Worm (Caenorhabditis elegans): ENCODE data around the gene nspc-12.

nspc-12 gene

DNA sequence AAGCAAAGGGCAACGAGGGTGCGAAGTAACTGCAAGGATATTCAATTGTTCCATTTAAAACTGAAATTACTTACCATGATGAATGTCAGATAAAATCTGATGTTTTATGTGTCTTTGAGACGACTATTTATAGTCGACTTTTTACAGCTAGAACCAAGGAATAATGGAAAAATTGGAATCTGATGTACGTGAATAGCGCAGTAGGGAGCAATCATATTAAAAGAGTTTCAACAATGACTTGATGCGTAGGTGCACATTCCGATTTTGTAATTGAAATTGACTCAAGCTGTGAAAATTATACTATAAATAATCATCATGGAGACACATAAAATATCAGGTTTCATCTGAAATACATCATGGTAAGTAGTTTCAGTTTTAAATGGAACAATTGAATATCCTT lies 13.2 kb downstream of the nspc-12 start, which contains the start of the genes nspc-9 and nspc-10:
nspc-9 (minus strand) TSS at position 101 of the 400 bp plus-strand sequence.
nspc-10 (plus strand) TSS at position 331 of the 400 bp plus-strand sequence.
- TF ChIP-seq tab-1 (GFP tag; IDR thresholded peaks at IDR 0.05) (no peak), T22C8.4 (GFP tag; IDR thresholded peaks at IDR 0.05) (no peak), med-1 (GFP tag; optimal IDR thresholded peaks at IDR 0.05; ENCODE audit: insufficient read depth) (no peak), ref-1 (GFP tag; conservative IDR thresholded peaks at IDR 0.05) (no peak), klf-2 (GFP tag; conservative IDR thresholded peaks at IDR 0.05) (no peak), ztf-29 (GFP tag; IDR thresholded peaks at IDR 0.05) (no peak), ztf-23 (GFP tag; IDR thresholded peaks at IDR 0.05) (no peak), cog-1 (tag; optimal IDR thresholded peaks at IDR 0.05) (no peak), flt-1 (GFP tag; IDR thresholded peaks at IDR 0.05) (no peak)

DNA sequence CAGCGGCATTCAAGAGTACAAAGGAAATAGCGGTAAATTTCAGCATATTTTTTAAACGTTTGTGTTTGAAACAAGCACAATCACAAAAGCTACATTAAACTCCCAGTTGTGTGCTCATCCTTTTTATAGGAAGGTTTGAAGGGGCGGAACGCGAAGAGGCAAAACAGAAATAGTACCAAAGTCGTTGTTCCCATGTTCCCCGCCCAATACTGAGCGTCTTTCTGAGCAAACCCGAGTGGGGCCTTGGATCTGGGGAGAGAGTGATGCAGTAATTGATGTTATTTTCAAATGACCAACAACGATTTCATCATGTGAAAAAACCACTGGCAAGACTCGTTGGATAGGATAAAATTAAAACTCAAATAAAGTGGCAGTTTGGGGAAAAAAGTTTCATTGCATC lies 15.1 kb downstream of the nspc-12 start, which contains the start of gene zig-2:
zig-2 (minus strand) TSS at position 101 of the 400 bp plus-strand sequence.
- TF ChIP-seq tab-1 (GFP tag; IDR thresholded peaks at IDR 0.05), result no peak
- no peak for TF ChIP-seq cog-1 (tag; optimal IDR thresholded peaks at IDR 0.05)
- no peak for TF ChIP-seq T22C8.4 (GFP tag; IDR thresholded peaks at IDR 0.05)
- TF ChIP-seq flt-1 (GFP tag; IDR thresholded peaks at IDR 0.05), result no peak
- TF ChIP-seq klf-2 (GFP tag; conservative IDR thresholded peaks at IDR 0.05), result no peak
- TF ChIP-seq ztf-29 (GFP tag; IDR thresholded peaks at IDR 0.05), result no peak
- TF ChIP-seq med-1 (GFP tag; optimal IDR thresholded peaks at IDR 0.05; ENCODE audit: insufficient read depth), result no peak
- TF ChIP-seq ref-1 (GFP tag; conservative IDR thresholded peaks at IDR 0.05), result no peak
- TF ChIP-seq ztf-23 (GFP tag; IDR thresholded peaks at IDR 0.05), result no peak

DNA sequence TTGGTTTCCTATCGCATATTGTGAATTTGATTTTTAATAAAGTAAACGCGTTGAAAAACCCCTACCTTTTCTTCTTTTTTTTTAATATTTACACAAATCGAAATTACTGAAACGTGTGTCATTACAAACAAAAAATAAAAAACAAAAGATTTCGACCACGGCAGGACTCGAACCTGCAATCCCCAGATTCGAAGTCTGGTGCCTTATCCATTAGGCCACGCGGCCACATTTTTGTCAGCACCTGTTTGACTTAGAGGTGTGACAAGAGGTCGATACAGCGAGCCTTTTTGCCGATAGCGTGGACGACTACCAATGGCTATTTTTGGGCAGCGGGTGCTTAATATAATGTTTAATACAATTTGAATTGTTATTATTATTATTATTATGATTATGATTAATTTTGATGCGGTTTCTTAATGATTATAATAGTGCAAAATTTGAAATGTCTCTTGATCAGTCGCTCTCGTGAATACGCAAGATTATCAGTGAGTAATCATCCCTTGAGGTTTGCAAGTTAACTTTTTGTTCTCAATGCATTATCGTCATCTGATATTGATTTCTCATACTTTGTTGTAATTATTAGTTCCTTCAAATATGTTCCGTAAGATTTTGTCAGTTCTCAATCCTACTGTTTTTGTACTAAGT lies 18.5 kb downstream of the nspc-12 start, which contains the start of gene srd-44:
srd-44 (plus strand) TSS at position 595 of the 645 bp plus-strand sequence.
- TF ChIP-seq T22C8.4 (GFP tag; IDR thresholded peaks at IDR 0.05) (0 out of 2 replicates have a peak, but pooled peaks have one; percentile 24), cog-1 (tag; optimal IDR thresholded peaks at IDR 0.05) (no peak), ztf-29 (GFP tag; IDR thresholded peaks at IDR 0.05) (0 out of 2 replicates have a peak, but pooled peaks have one; percentile 40), ztf-23 (GFP tag; IDR thresholded peaks at IDR 0.05) (no peak), tab-1 (GFP tag; IDR thresholded peaks at IDR 0.05) (no peak), med-1 (GFP tag; optimal IDR thresholded peaks at IDR 0.05; ENCODE audit: insufficient read depth) (no peak), klf-2 (GFP tag; conservative IDR thresholded peaks at IDR 0.05) (no peak), flt-1 (GFP tag; IDR thresholded peaks at IDR 0.05) (no peak), ref-1 (GFP tag; conservative IDR thresholded peaks at IDR 0.05) (0 out of 2 replicates have a peak, but pooled peaks have one; percentile 26)

DNA sequence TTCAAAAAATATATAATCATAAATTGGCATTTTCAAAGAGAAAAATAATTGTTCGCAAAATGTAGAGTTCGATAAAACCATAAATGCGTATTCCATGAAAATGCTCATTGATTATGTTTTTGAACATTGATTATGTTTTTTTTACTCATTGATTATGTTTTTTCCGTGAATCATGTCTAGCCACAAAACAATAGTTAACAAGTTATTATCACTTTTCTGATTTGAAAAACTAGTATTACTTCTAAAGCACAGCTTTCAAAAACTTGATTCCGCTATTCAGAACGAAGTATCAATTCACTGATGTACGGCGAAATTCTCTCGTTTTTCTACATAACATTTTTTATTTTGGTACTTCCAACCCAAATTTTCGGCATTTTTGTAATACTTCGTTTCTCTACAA lies 20.7 kb downstream of the nspc-12 start, which contains the start of gene srd-48:
srd-48 (plus strand) TSS at position 301 of the 400 bp plus-strand sequence.
- TF ChIP-seq ref-1 (GFP tag; conservative IDR thresholded peaks at IDR 0.05) (no peak), ztf-23 (GFP tag; IDR thresholded peaks at IDR 0.05) (no peak)

DNA sequence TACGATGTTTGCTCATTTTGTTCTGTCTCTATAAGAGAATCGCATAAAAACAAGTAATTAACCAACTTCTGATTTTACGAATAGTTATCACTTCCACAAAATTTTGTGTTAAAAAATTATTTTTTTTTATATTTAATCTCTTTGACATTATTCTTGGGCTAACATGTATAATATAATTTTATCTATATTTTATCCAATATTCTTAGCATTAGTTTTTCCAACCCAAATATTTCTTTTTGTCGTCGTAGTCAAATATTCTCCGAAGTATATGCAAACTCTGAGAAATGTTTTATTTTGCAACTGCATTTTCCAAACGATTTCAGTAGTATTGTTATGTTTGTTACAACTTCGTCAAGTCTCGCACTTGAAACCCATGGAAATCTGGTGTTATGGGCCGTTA lies 23.0 kb downstream of the nspc-12 start, which contains the start of gene srd-47:
srd-47 (plus strand) TSS at position 164 of the 400 bp plus-strand sequence.
- no peak for TF ChIP-seq tab-1 (GFP tag; IDR thresholded peaks at IDR 0.05)
- TF ChIP-seq ztf-23 (GFP tag; IDR thresholded peaks at IDR 0.05), result no peak
- TF ChIP-seq med-1 (GFP tag; optimal IDR thresholded peaks at IDR 0.05; ENCODE audit: insufficient read depth), result no peak
- no peak for TF ChIP-seq T22C8.4 (GFP tag; IDR thresholded peaks at IDR 0.05)
- no peak for TF ChIP-seq flt-1 (GFP tag; IDR thresholded peaks at IDR 0.05)
- TF ChIP-seq cog-1 (tag; optimal IDR thresholded peaks at IDR 0.05), result no peak

DNA sequence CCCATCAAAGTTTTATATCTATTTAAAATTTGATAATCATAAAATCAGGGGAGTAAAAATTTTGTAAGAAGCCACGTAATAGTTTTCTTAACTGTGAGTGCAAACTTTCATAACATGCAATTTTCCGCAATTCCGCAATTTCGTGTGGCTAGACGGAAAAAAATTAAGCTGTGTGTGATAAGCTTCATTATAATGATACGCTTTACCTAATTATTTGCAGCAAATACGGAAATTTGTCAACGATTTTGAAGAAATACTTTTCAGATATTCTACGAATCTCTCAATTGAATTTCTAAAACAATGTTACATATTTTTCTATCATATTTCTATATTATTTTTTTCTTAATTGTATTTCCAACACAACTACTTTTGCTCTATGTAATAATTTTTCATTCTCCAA lies 24.7 kb downstream of the nspc-12 start, which contains the start of gene srd-46:
srd-46 (plus strand) TSS at position 301 of the 400 bp plus-strand sequence.
- no peak for TF ChIP-seq tab-1 (GFP tag; IDR thresholded peaks at IDR 0.05)
- TF ChIP-seq ztf-23 (GFP tag; IDR thresholded peaks at IDR 0.05), result no peak
- no peak for TF ChIP-seq med-1 (GFP tag; optimal IDR thresholded peaks at IDR 0.05; ENCODE audit: insufficient read depth)
- TF ChIP-seq ref-1 (GFP tag; conservative IDR thresholded peaks at IDR 0.05), result no peak
- no peak for TF ChIP-seq T22C8.4 (GFP tag; IDR thresholded peaks at IDR 0.05)
- TF ChIP-seq ztf-29 (GFP tag; IDR thresholded peaks at IDR 0.05), result no peak
- no peak for TF ChIP-seq cog-1 (tag; optimal IDR thresholded peaks at IDR 0.05)
- TF ChIP-seq flt-1 (GFP tag; IDR thresholded peaks at IDR 0.05), result no peak
- no peak for TF ChIP-seq klf-2 (GFP tag; conservative IDR thresholded peaks at IDR 0.05)

DNA sequence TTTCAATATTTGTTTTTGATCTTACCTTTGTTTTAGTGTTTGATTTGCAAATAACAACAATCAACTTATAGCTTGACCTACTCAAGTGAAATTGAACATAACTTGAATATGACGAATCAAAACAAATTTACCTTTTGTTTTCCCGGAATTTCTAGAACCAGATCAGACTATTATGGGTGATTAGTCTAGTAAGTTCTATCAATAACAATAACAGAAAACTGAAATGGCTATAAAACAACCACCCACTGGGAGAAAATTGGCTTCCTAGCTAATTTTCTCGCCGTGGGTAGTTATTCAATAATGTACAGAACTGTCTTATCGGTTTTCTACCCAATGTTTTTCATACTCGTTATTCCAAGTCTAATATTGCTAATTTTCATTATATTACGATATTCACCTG lies 27.8 kb downstream of the nspc-12 start, which contains the start of gene srd-45:
srd-45 (plus strand) TSS at position 301 of the 400 bp plus-strand sequence.
- no peak for TF ChIP-seq klf-2 (GFP tag; conservative IDR thresholded peaks at IDR 0.05)
- TF ChIP-seq ztf-23 (GFP tag; IDR thresholded peaks at IDR 0.05), result no peak
- no peak for TF ChIP-seq T22C8.4 (GFP tag; IDR thresholded peaks at IDR 0.05)
- no peak for TF ChIP-seq tab-1 (GFP tag; IDR thresholded peaks at IDR 0.05)
- no peak for TF ChIP-seq ref-1 (GFP tag; conservative IDR thresholded peaks at IDR 0.05)
- no peak for TF ChIP-seq flt-1 (GFP tag; IDR thresholded peaks at IDR 0.05)
- TF ChIP-seq cog-1 (tag; optimal IDR thresholded peaks at IDR 0.05), result no peak

DNA sequence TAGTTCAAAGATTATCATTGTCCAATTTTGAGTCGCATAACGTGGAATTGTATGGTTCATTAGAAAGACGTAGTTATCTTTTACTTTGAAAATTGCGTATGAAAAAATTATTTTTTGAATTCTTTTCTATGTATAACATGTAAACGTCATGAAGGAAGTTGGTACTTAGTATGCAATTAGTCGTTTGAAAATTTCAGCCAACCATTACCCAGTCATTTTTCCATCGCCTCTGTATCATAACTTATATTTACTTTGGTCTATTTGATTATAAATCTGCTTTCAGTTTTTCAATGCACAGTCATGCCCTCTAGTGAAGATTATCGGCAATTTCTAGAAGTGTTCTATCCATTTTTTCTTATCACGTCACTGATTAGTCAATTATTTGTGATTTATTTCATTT lies 30.1 kb downstream of the nspc-12 start, which contains the start of gene srd-41:
srd-41 (plus strand) TSS at position 301 of the 400 bp plus-strand sequence.
- no peak for TF ChIP-seq cog-1 (tag; optimal IDR thresholded peaks at IDR 0.05)
- TF ChIP-seq flt-1 (GFP tag; IDR thresholded peaks at IDR 0.05), result no peak
- TF ChIP-seq ztf-29 (GFP tag; IDR thresholded peaks at IDR 0.05), result no peak
- TF ChIP-seq med-1 (GFP tag; optimal IDR thresholded peaks at IDR 0.05; ENCODE audit: insufficient read depth), result no peak
- no peak for TF ChIP-seq klf-2 (GFP tag; conservative IDR thresholded peaks at IDR 0.05)

DNA sequence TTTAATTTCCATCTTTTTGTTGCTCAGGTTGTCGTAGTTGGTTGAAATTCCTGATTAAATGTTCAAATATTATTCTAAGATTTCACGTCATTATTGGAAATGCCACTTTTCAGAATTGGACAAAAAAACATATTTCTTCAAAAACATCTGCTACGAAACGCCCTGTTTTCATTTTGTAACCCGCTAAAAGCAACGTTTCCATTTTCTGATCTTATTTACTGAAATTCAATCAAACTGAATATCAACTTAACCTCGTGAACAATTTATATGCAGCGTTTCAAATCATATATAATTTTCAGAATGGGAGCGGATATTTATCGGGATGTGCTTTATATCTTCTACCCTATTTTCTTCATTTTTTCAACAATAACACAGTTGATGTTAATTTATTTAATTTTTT lies 33.0 kb downstream of the nspc-12 start, which contains the start of gene srd-40:
srd-40 (plus strand) TSS at position 301 of the 400 bp plus-strand sequence.
- TF ChIP-seq ztf-29 (GFP tag; IDR thresholded peaks at IDR 0.05) (no peak), med-1 (GFP tag; optimal IDR thresholded peaks at IDR 0.05; ENCODE audit: insufficient read depth) (no peak), tab-1 (GFP tag; IDR thresholded peaks at IDR 0.05) (no peak), klf-2 (GFP tag; conservative IDR thresholded peaks at IDR 0.05) (no peak), T22C8.4 (GFP tag; IDR thresholded peaks at IDR 0.05) (no peak), ref-1 (GFP tag; conservative IDR thresholded peaks at IDR 0.05) (no peak), flt-1 (GFP tag; IDR thresholded peaks at IDR 0.05) (no peak), ztf-23 (GFP tag; IDR thresholded peaks at IDR 0.05) (no peak), cog-1 (tag; optimal IDR thresholded peaks at IDR 0.05) (no peak)

Measured in whole organism, midembryonic.